Worm (Caenorhabditis elegans): ENCODE data around the gene C06H5.12.
A peak's percentile ranks its signal among the peaks of the same experiment; 100 is the strongest.
"Not testable (repeated sequence)": the region's sequence is repeated elsewhere in the genome, so short reads cannot be mapped to it uniquely, and the experiment has no call there.

The C06H5.12 gene

ce11 chrV:17921423-17921822, 26.8 kb downstream of the C06H5.12 start, which contains the start of gene E01B7.2:
E01B7.2 (plus strand) TSS chrV:17921772.
- TF ChIP-seq sem-2 (GFP tag; optimal IDR thresholded peaks at IDR 0.05) (no peak), lin-32 (GFP tag; optimal IDR thresholded peaks at IDR 0.05) (no peak), hlh-1 (tag; optimal IDR thresholded peaks at IDR 0.05) (peak; percentile 5), mep-1 (tag; optimal IDR thresholded peaks at IDR 0.05) (peak; percentile 43), elt-3 (tag; optimal IDR thresholded peaks at IDR 0.05) (no peak), ceh-83 (GFP tag; optimal IDR thresholded peaks at IDR 0.05) (no peak), nhr-12 (tag; optimal IDR thresholded peaks at IDR 0.05) (no peak), ceh-39 (tag; optimal IDR thresholded peaks at IDR 0.05) (peak; percentile 86), sptf-1 (tag; optimal IDR thresholded peaks at IDR 0.05) (peak; percentile 10), nhr-2 (tag; optimal IDR thresholded peaks at IDR 0.05) (no peak), lin-13 (tag; optimal IDR thresholded peaks at IDR 0.05) (peak; percentile 72), ces-1 (GFP tag; optimal IDR thresholded peaks at IDR 0.05) (peak; percentile 51), zip-8 (tag; optimal IDR thresholded peaks at IDR 0.05) (no peak), unc-62 (GFP tag; optimal IDR thresholded peaks at IDR 0.05) (no peak), blmp-1 (tag; optimal IDR thresholded peaks at IDR 0.05) (no peak), unc-39 (tag; optimal IDR thresholded peaks at IDR 0.05) (no peak), lsy-2 (tag; optimal IDR thresholded peaks at IDR 0.05) (peak; percentile 63), ztf-11 (tag; optimal IDR thresholded peaks at IDR 0.05) (no peak), pha-4 (tag; optimal IDR thresholded peaks at IDR 0.05) (peak; percentile 57), nhr-76 (tag; optimal IDR thresholded peaks at IDR 0.05) (no peak), mab-5 (tag; optimal IDR thresholded peaks at IDR 0.05) (no peak), elt-1 (tag; optimal IDR thresholded peaks at IDR 0.05; ENCODE audit: borderline replicate concordance, insufficient read depth) (no peak), ceh-43 (GFP tag; optimal IDR thresholded peaks at IDR 0.05) (no peak), flh-1 (GFP tag; optimal IDR thresholded peaks at IDR 0.05) (no peak), bed-3 (GFP tag; optimal IDR thresholded peaks at IDR 0.05) (no peak), M03D4.4 (tag; optimal IDR thresholded peaks at IDR 0.05) (no peak), cnd-1 (tag; optimal IDR thresholded peaks at IDR 0.05) (no peak), unc-120 (tag; optimal IDR thresholded peaks at IDR 0.05; ENCODE audit: poor library complexity, severe bottlenecking) (no peak), tbx-8 (GFP tag; optimal IDR thresholded peaks at IDR 0.05) (no peak), ham-2 (GFP tag; optimal IDR thresholded peaks at IDR 0.05) (no peak), nhr-28 (tag; optimal IDR thresholded peaks at IDR 0.05) (no peak), nhr-237 (tag; optimal IDR thresholded peaks at IDR 0.05) (peak; percentile 37), snpc-4 (tag; optimal IDR thresholded peaks at IDR 0.05) (no peak), mls-2 (tag; optimal IDR thresholded peaks at IDR 0.05) (no peak), drap-1 (GFP tag; optimal IDR thresholded peaks at IDR 0.05) (no peak)

ce11 chrV:17924095-17925000, 29.8 kb downstream of the C06H5.12 start, which contains the start of gene usp-50:
usp-50 (plus strand) TSS chrV:17924916.
- TF ChIP-seq sptf-1 (tag; optimal IDR thresholded peaks at IDR 0.05); unc-120 (tag; optimal IDR thresholded peaks at IDR 0.05; ENCODE audit: poor library complexity, severe bottlenecking); nhr-28 (tag; optimal IDR thresholded peaks at IDR 0.05): not testable (repeated sequence)

ce11 chrV:17928128-17928527, 33.5 kb downstream of the C06H5.12 start:
- TF ChIP-seq zip-8 (tag; optimal IDR thresholded peaks at IDR 0.05) = peak; percentile 30
- no peak for TF ChIP-seq mls-2 (tag; optimal IDR thresholded peaks at IDR 0.05)

- TF ChIP-seq ceh-83 (GFP tag; optimal IDR thresholded peaks at IDR 0.05) (no peak), elt-1 (tag; optimal IDR thresholded peaks at IDR 0.05; ENCODE audit: borderline replicate concordance, insufficient read depth) (no peak), tbx-8 (GFP tag; optimal IDR thresholded peaks at IDR 0.05) (no peak), drap-1 (GFP tag; optimal IDR thresholded peaks at IDR 0.05) (no peak), ceh-43 (GFP tag; optimal IDR thresholded peaks at IDR 0.05) (no peak), ces-1 (GFP tag; optimal IDR thresholded peaks at IDR 0.05) (no peak), nhr-76 (tag; optimal IDR thresholded peaks at IDR 0.05) (no peak), nhr-2 (tag; optimal IDR thresholded peaks at IDR 0.05) (no peak), ham-2 (GFP tag; optimal IDR thresholded peaks at IDR 0.05) (no peak), M03D4.4 (tag; optimal IDR thresholded peaks at IDR 0.05) (no peak), elt-3 (tag; optimal IDR thresholded peaks at IDR 0.05) (no peak), pha-4 (tag; optimal IDR thresholded peaks at IDR 0.05) (no peak), nhr-12 (tag; optimal IDR thresholded peaks at IDR 0.05) (no peak), sem-2 (GFP tag; optimal IDR thresholded peaks at IDR 0.05) (no peak), unc-120 (tag; optimal IDR thresholded peaks at IDR 0.05; ENCODE audit: poor library complexity, severe bottlenecking) (no peak), unc-39 (tag; optimal IDR thresholded peaks at IDR 0.05) (no peak), lsy-2 (tag; optimal IDR thresholded peaks at IDR 0.05) (no peak)
Observed at ce11 chrV:17931795-17932194, 37.2 kb downstream of the C06H5.12 start.

Data from whole organism, mixed stage, embryonic.